Worm (Caenorhabditis elegans): ENCODE measurements around the gene lgc-52.

lgc-52 gene

DNA sequence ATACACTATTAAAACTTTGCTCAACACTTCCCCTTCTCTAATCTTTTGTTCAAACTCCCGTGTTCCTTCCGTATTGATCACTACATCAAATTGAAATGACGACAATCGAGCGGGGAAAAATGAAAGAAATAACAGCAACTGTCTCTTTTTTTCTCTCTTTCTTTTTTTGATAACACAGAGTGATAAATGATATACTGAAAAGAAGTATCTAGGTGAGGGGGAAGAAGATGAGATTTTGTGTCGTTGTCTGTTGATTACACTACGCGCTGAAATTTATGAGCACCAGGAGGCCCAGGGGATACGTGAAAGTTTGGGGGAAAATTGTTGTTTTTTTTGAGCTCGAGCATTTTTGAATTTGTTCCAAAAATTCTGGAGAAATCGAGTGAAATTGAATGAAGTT, 38.1 kb downstream of the lgc-52 start:
- no peak for TF ChIP-seq ceh-6 (GFP tag; optimal IDR thresholded peaks at IDR 0.05)
- TF ChIP-seq ceh-18 (tag; optimal IDR thresholded peaks at IDR 0.05): peak; percentile 54
- TF ChIP-seq fkh-6 (tag; optimal IDR thresholded peaks at IDR 0.05): no peak

DNA sequence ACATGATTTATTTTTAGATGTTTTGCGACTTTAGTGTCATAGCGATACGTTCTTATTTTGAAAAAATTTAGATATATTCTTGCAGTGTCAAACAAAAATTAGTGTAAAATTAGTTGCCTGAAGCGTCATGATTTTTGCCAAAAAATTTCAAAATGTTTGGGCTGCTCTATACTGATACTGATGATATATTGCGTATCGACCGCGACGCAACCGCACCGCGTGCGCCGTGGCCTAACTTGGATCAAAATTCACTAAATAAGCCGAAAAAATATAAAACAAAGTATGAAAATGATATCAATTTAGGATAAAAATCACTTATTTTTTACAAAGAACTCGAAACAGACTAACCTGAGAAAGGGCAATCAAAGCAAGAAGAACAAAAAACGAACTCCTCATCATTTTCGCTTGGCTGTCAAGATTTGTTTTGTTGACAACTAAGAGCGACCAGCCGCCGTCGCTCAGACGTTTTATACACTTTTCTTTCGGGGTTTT, 39.5 kb downstream of the lgc-52 start, which contains the start of gene ccg-1:
Gene ccg-1 (minus strand): TSS at position 442 of the 492 bp plus-strand sequence.
- TF ChIP-seq pros-1 (tag; optimal IDR thresholded peaks at IDR 0.05): no peak
- TF ChIP-seq ceh-2 (tag; optimal IDR thresholded peaks at IDR 0.05): no peak
- TF ChIP-seq K09A11.1 (tag; optimal IDR thresholded peaks at IDR 0.05; ENCODE audit: insufficient read depth): no peak
- TF ChIP-seq hlh-30 (tag; optimal IDR thresholded peaks at IDR 0.05; ENCODE audit: insufficient read depth): no peak
- TF ChIP-seq odd-2 (tag; optimal IDR thresholded peaks at IDR 0.05): no peak
- no peak for TF ChIP-seq gmeb-2 (tag; optimal IDR thresholded peaks at IDR 0.05)
- no peak for TF ChIP-seq lim-6 (tag; optimal IDR thresholded peaks at IDR 0.05)
- no peak for TF ChIP-seq zip-5 (tag; optimal IDR thresholded peaks at IDR 0.05)
- TF ChIP-seq ceh-6 (GFP tag; optimal IDR thresholded peaks at IDR 0.05): no peak
- no peak for TF ChIP-seq F13H6.1 (tag; optimal IDR thresholded peaks at IDR 0.05)
- no peak for TF ChIP-seq C38D4.7 (GFP tag; optimal IDR thresholded peaks at IDR 0.05)
- no peak for TF ChIP-seq fax-1 (tag; optimal IDR thresholded peaks at IDR 0.05)
- no peak for TF ChIP-seq tbx-2 (tag; optimal IDR thresholded peaks at IDR 0.05)
- no peak for TF ChIP-seq lin-11 (tag; optimal IDR thresholded peaks at IDR 0.05)
- TF ChIP-seq eyg-1 (tag; optimal IDR thresholded peaks at IDR 0.05): no peak
- TF ChIP-seq elt-2 (tag; optimal IDR thresholded peaks at IDR 0.05): no peak

DNA sequence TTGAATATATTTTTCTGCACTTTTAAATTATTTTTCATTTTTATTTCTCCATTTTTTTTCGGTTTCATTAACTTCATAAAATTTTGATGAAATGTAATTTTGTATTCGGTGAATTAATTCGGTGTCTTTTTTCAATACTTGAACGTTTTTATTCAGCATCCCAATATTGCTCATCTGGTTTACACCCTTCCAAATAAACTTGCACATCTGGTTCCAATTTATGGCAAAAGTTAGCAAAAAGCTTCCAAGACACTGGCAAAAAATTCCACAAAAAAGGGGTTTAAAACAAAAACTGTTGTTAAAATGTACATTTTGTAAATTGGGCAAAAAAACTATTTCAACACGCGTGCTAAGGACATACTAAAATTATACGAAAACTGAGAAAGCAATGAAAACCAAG, 44.3 kb downstream of the lgc-52 start:
- TF ChIP-seq fkh-6 (tag; optimal IDR thresholded peaks at IDR 0.05) (no peak), ceh-24 (tag; optimal IDR thresholded peaks at IDR 0.05) (no peak), ceh-48 (tag; optimal IDR thresholded peaks at IDR 0.05) (no peak), ets-4 (tag; optimal IDR thresholded peaks at IDR 0.05) (no peak), gmeb-2 (tag; optimal IDR thresholded peaks at IDR 0.05) (no peak), eyg-1 (tag; optimal IDR thresholded peaks at IDR 0.05) (no peak), hlh-6 (tag; optimal IDR thresholded peaks at IDR 0.05) (no peak), syd-9 (tag; optimal IDR thresholded peaks at IDR 0.05) (no peak), hlh-30 (tag; optimal IDR thresholded peaks at IDR 0.05; ENCODE audit: insufficient read depth) (no peak), ceh-18 (tag; optimal IDR thresholded peaks at IDR 0.05) (no peak), tbx-2 (tag; optimal IDR thresholded peaks at IDR 0.05) (no peak), pqm-1 (tag; optimal IDR thresholded peaks at IDR 0.05) (no peak)

DNA sequence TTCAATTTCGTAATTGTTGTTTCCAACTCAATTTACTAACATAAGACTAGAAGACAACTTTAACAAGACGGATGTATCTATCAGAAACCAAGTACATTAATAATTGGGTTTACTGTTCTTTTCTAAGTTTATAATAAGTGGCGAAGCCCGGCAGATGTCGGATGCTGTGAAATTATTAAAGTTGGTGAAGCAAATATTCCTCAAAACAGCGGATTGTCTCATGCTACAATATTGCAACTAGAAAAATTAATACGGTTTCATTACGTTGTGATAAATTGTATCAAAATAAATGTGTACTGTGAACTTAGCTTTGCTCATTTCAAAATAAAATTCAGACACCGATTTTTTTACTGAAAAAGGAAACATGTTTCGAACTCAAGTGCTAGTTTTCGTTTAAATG, 47.7 kb downstream of the lgc-52 start:
- TF ChIP-seq fkh-10 (GFP tag; optimal IDR thresholded peaks at IDR 0.05) (no peak), lim-6 (tag; optimal IDR thresholded peaks at IDR 0.05) (no peak), ceh-34 (tag; optimal IDR thresholded peaks at IDR 0.05) (no peak), rnt-1 (tag; optimal IDR thresholded peaks at IDR 0.05) (no peak), ceh-19 (GFP tag; optimal IDR thresholded peaks at IDR 0.05) (no peak), tbx-7 (tag; optimal IDR thresholded peaks at IDR 0.05) (no peak), hlh-13 (GFP tag; optimal IDR thresholded peaks at IDR 0.05) (no peak), hlh-15 (tag; optimal IDR thresholded peaks at IDR 0.05) (no peak), T23F11.4 (GFP tag; optimal IDR thresholded peaks at IDR 0.05) (no peak), sdc-2 (tag; optimal IDR thresholded peaks at IDR 0.05) (no peak), ref-2 (tag; optimal IDR thresholded peaks at IDR 0.05) (no peak), fax-1 (tag; optimal IDR thresholded peaks at IDR 0.05) (no peak), pha-4 (tag; optimal IDR thresholded peaks at IDR 0.05) (no peak), madf-2 (tag; optimal IDR thresholded peaks at IDR 0.05) (no peak), ceh-48 (tag; optimal IDR thresholded peaks at IDR 0.05) (no peak), pqm-1 (tag; optimal IDR thresholded peaks at IDR 0.05) (no peak), dve-1 (tag; optimal IDR thresholded peaks at IDR 0.05) (no peak), pros-1 (tag; optimal IDR thresholded peaks at IDR 0.05) (no peak), Y22D7AL.16 (tag; optimal IDR thresholded peaks at IDR 0.05) (no peak), ceh-2 (tag; optimal IDR thresholded peaks at IDR 0.05) (no peak)

All from whole organism, late embryonic.